Worm (Caenorhabditis elegans) whole organism, L1 larva: ENCODE measurements around the gene Y39G8B.10.
A peak's percentile ranks its signal among the peaks of the same experiment; 100 is the strongest.

ENCODE experiments used
- C04F5.9 ChIP-seq: sonication (generic microtip); optimal IDR thresholded peaks from 2 replicates; lab custom pipeline; 2016; ENCODE audit warnings: missing genetic modification characterization, missing compliant biosample characterization
- C16A3.4 ChIP-seq: fragments of 150-350 bp; optimal IDR thresholded peaks from 2 replicates; lab custom pipeline; 2014; ENCODE audit warnings: missing biosample characterization, missing genetic modification characterization
- C34B4.2 ChIP-seq: sonication (generic microtip); optimal IDR thresholded peaks from 2 replicates; lab custom pipeline; 2017; ENCODE audit warnings: mild to moderate bottlenecking, missing genetic modification characterization, missing compliant biosample characterization
- blmp-1 ChIP-seq: fragments of 150-350 bp; optimal IDR thresholded peaks from 2 replicates; lab custom pipeline; 2014; ENCODE audit warnings: missing biosample characterization, missing genetic modification characterization
- ceh-63 ChIP-seq: fragments of 200-800 bp; sonication (Bioruptor generic); optimal IDR thresholded peaks from 2 replicates; lab custom pipeline; 2018; ENCODE audit warnings: mild to moderate bottlenecking, missing genetic modification characterization, missing compliant biosample characterization
- ceh-8 ChIP-seq: fragments of 200-800 bp; sonication (Bioruptor generic); optimal IDR thresholded peaks from 2 replicates; lab custom pipeline; 2018; ENCODE audit warnings: mild to moderate bottlenecking, missing genetic modification characterization, moderate library complexity, missing compliant biosample characterization
- ceh-82 ChIP-seq, 3 experiments: fragments of 150-350 bp in 1 of 3; sonication (generic microtip) in 2 of 3; optimal IDR thresholded peaks; 2 replicates each; lab custom pipeline; 2014 to 2017; ENCODE audit warnings: missing biosample characterization in 3 of 3, missing genetic modification characterization in 3 of 3
- ceh-90 ChIP-seq: sonication (generic microtip); optimal IDR thresholded peaks from 2 replicates; lab custom pipeline; 2016; ENCODE audit warnings: missing genetic modification characterization, missing compliant biosample characterization
- ces-1 ChIP-seq: fragments of 150-350 bp; optimal IDR thresholded peaks from 2 replicates; lab custom pipeline; 2014; ENCODE audit warnings: missing biosample characterization, missing genetic modification reagents, missing genetic modification characterization
- dpl-1 ChIP-seq, 3 experiments: fragments of 150-350 bp in 2 of 3; sonication (generic microtip) in 1 of 3; optimal IDR thresholded peaks; 2 replicates each; lab custom pipeline; 2014 to 2017; ENCODE audit warnings: missing biosample characterization in 3 of 3, missing genetic modification characterization in 3 of 3, missing genetic modification reagents in 3 of 3
- dsc-1 ChIP-seq: sonication (generic microtip); optimal IDR thresholded peaks from 2 replicates; lab custom pipeline; 2016; ENCODE audit warnings: mild to moderate bottlenecking, missing genetic modification characterization, missing compliant biosample characterization
- efl-1 ChIP-seq, 4 experiments: fragments of 150-350 bp; optimal IDR thresholded peaks in 3 of 4; peaks in 1 of 4; 1 replicate in 1 of 4; 2 replicates in 3 of 4; lab custom pipeline; 2014; ENCODE audit warnings: missing biosample characterization in 2 of 4, missing genetic modification characterization in 2 of 4, missing genetic modification reagents in 2 of 4
- efl-3 ChIP-seq: fragments of 200-800 bp; sonication (Bioruptor generic); optimal IDR thresholded peaks from 2 replicates; lab custom pipeline; 2018; ENCODE audit warnings: mild to moderate bottlenecking, missing genetic modification characterization, missing compliant biosample characterization
- egl-13 ChIP-seq: sonication (generic microtip); optimal IDR thresholded peaks from 2 replicates; lab custom pipeline; 2016; ENCODE audit warnings: missing genotype, missing genetic modification reagents, missing genetic modification characterization, missing compliant biosample characterization
- egl-27 ChIP-seq, 2 experiments: fragments of 150-350 bp in 1 of 2; sonication (generic microtip); optimal IDR thresholded peaks; 3 replicates each; lab custom pipeline; 2017 to 2018; ENCODE audit warnings: missing biosample characterization in 2 of 2, missing genetic modification characterization in 2 of 2, missing genetic modification reagents in 2 of 2
- elt-2 ChIP-seq: sonication (generic microtip); optimal IDR thresholded peaks from 2 replicates; lab custom pipeline; 2016; ENCODE audit warnings: missing genetic modification characterization, mild to moderate bottlenecking, inconsistent platforms, missing compliant biosample characterization, missing genetic modification reagents
- elt-3 ChIP-seq, 6 experiments: fragments of 150-350 bp in 1 of 6; sonication (generic microtip); optimal IDR thresholded peaks; 2 replicates each; lab custom pipeline; 2017 to 2018; ENCODE audit warnings: missing biosample characterization in 6 of 6, missing genetic modification characterization in 6 of 6, inconsistent platforms in 1 of 6
- ets-5 ChIP-seq: fragments of 200-800 bp; sonication (Bioruptor generic); IDR thresholded peaks from 2 replicates; pipeline ENCODE4 v1.3.6; 2022; ENCODE audit warnings: missing genetic modification characterization, missing compliant biosample characterization
- fkh-10 ChIP-seq: sonication (generic microtip); optimal IDR thresholded peaks from 2 replicates; lab custom pipeline; 2017; ENCODE audit warnings: missing biosample characterization, missing genetic modification reagents, missing genetic modification characterization
- fkh-8 ChIP-seq: sonication (generic microtip); optimal IDR thresholded peaks from 2 replicates; lab custom pipeline; 2016; ENCODE audit warnings: mild to moderate bottlenecking, missing genetic modification characterization, missing compliant biosample characterization
- hlh-17 ChIP-seq: fragments of 200-800 bp; sonication (Bioruptor generic); optimal IDR thresholded peaks from 2 replicates; lab custom pipeline; 2018; ENCODE audit warnings: missing genetic modification characterization, mild to moderate bottlenecking, missing compliant biosample characterization, moderate library complexity, borderline replicate concordance
- jun-1 ChIP-seq: fragments of 150-350 bp; optimal IDR thresholded peaks from 2 replicates; lab custom pipeline; 2014; ENCODE audit warnings: missing biosample characterization, missing genetic modification reagents, missing genetic modification characterization
- lin-14 ChIP-seq: fragments of 200-800 bp; sonication (Bioruptor generic); optimal IDR thresholded peaks from 2 replicates; lab custom pipeline; 2018; ENCODE audit warnings: mild to moderate bottlenecking, missing genetic modification characterization, moderate library complexity, missing compliant biosample characterization
- lin-39 ChIP-seq: fragments of 150-350 bp; optimal IDR thresholded peaks from 2 replicates; lab custom pipeline; 2014; ENCODE audit warnings: missing biosample characterization, missing genetic modification reagents, missing genetic modification characterization
- lsy-2 ChIP-seq, 2 experiments: fragments of 150-350 bp; optimal IDR thresholded peaks; 2 replicates each; lab custom pipeline; 2014; ENCODE audit warnings: missing biosample characterization in 2 of 2, missing genetic modification characterization in 2 of 2
- nhr-11 ChIP-seq: fragments of 150-350 bp; optimal IDR thresholded peaks from 2 replicates; lab custom pipeline; 2014; ENCODE audit warnings: missing biosample characterization, missing genetic modification characterization
- nhr-20 ChIP-seq: sonication (generic microtip); optimal IDR thresholded peaks from 2 replicates; lab custom pipeline; 2016; ENCODE audit warnings: mild to moderate bottlenecking, missing genetic modification characterization, missing compliant biosample characterization
- nhr-237 ChIP-seq: fragments of 150-350 bp; optimal IDR thresholded peaks from 2 replicates; lab custom pipeline; 2014; ENCODE audit warnings: missing biosample characterization, missing genetic modification characterization
- nhr-28 ChIP-seq: fragments of 150-350 bp; optimal IDR thresholded peaks from 2 replicates; lab custom pipeline; 2014; ENCODE audit warnings: missing biosample characterization, missing genetic modification characterization
- nhr-47 ChIP-seq: sonication (generic microtip); optimal IDR thresholded peaks from 2 replicates; lab custom pipeline; 2016; ENCODE audit warnings: mild to moderate bottlenecking, missing genetic modification characterization, moderate library complexity, missing compliant biosample characterization
- nhr-71 ChIP-seq: sonication (generic microtip); optimal IDR thresholded peaks from 2 replicates; lab custom pipeline; 2016; ENCODE audit warnings: mild to moderate bottlenecking, missing genetic modification characterization, moderate library complexity, missing compliant biosample characterization
- nhr-76 ChIP-seq: sonication (generic microtip); optimal IDR thresholded peaks from 2 replicates; lab custom pipeline; 2017; ENCODE audit warnings: missing biosample characterization, missing genetic modification characterization
- nhr-90 ChIP-seq: sonication (generic microtip); optimal IDR thresholded peaks from 2 replicates; lab custom pipeline; 2016; ENCODE audit warnings: mild to moderate bottlenecking, missing genetic modification characterization, missing compliant biosample characterization; ENCODE audit not compliant: poor library complexity
- pax-3 ChIP-seq: fragments of 200-800 bp; sonication (Bioruptor generic); optimal IDR thresholded peaks from 2 replicates; lab custom pipeline; 2018; ENCODE audit warnings: mild to moderate bottlenecking, missing genetic modification characterization, moderate library complexity, missing compliant biosample characterization
- pqm-1 ChIP-seq: sonication (generic microtip); optimal IDR thresholded peaks from 3 replicates; lab custom pipeline; 2017; ENCODE audit warnings: missing biosample characterization, missing genetic modification characterization
- skn-1 ChIP-seq: fragments of 150-350 bp; optimal IDR thresholded peaks from 2 replicates; lab custom pipeline; 2014; ENCODE audit warnings: missing biosample characterization, missing genetic modification characterization
- snpc-4 ChIP-seq: fragments of 150-350 bp; optimal IDR thresholded peaks from 2 replicates; lab custom pipeline; 2014; ENCODE audit warnings: missing biosample characterization, missing genetic modification characterization
- sox-4 ChIP-seq: sonication (generic microtip); optimal IDR thresholded peaks from 2 replicates; lab custom pipeline; 2016; ENCODE audit warnings: missing genetic modification characterization, missing compliant biosample characterization
- sup-37 ChIP-seq: fragments of 200-800 bp; sonication (Bioruptor generic); optimal IDR thresholded peaks from 2 replicates; lab custom pipeline; 2018; ENCODE audit warnings: mild to moderate bottlenecking, missing genetic modification characterization, missing compliant biosample characterization
- swsn-7 ChIP-seq: sonication (generic microtip); optimal IDR thresholded peaks from 2 replicates; lab custom pipeline; 2016; ENCODE audit warnings: missing genetic modification characterization, missing compliant biosample characterization
- vab-15 ChIP-seq: sonication (generic microtip); optimal IDR thresholded peaks from 2 replicates; lab custom pipeline; 2017; ENCODE audit warnings: missing genotype, mild to moderate bottlenecking, missing genetic modification characterization, missing compliant biosample characterization
- xbp-1 ChIP-seq: sonication (generic microtip); optimal IDR thresholded peaks from 2 replicates; lab custom pipeline; 2016; ENCODE audit warnings: missing genetic modification characterization, missing compliant biosample characterization
- zag-1 ChIP-seq: fragments of 150-350 bp; optimal IDR thresholded peaks from 2 replicates; lab custom pipeline; 2014; ENCODE audit warnings: missing biosample characterization, missing genetic modification characterization
- ztf-4 ChIP-seq: fragments of 150-350 bp; optimal IDR thresholded peaks from 2 replicates; lab custom pipeline; 2014; ENCODE audit warnings: missing biosample characterization, missing genetic modification characterization

Gene Y39G8B.10

ce11 chrII:13972199-13972598 is 10.7 kb downstream of the Y39G8B.10 start:
- TF ChIP-seq ets-5 (GFP tag; lab: Robert Waterston, UW) = no peak
- no peak for TF ChIP-seq ceh-90 (tag; lab: Kevin White, UChicago)
- TF ChIP-seq dpl-1 (GFP tag; optimal IDR thresholded peaks at IDR 0.05; lab: Kevin White, UChicago) = no peak
- no peak for TF ChIP-seq fkh-8 (tag; lab: Kevin White, UChicago)
- TF ChIP-seq nhr-237 (tag; lab: Kevin White, UChicago) = no peak
- no peak for TF ChIP-seq nhr-76 (tag; lab: Kevin White, UChicago)
- TF ChIP-seq zag-1 (tag; lab: Kevin White, UChicago) = no peak
- no peak for TF ChIP-seq pqm-1 (tag; lab: Kevin White, UChicago)
- no peak for TF ChIP-seq egl-13 (tag; lab: Kevin White, UChicago)
- TF ChIP-seq xbp-1 (tag; lab: Kevin White, UChicago) = no peak
- no peak for TF ChIP-seq sup-37 (GFP tag; lab: Kevin White, UChicago)
- no peak for TF ChIP-seq nhr-20 (tag; lab: Kevin White, UChicago)
- TF ChIP-seq C16A3.4 = no peak
- no peak for TF ChIP-seq vab-15 (tag; lab: Kevin White, UChicago)
- no peak for TF ChIP-seq pax-3 (tag; lab: Kevin White, UChicago)
- TF ChIP-seq nhr-11 (tag; lab: Kevin White, UChicago) = no peak
- TF ChIP-seq ces-1 (GFP tag; lab: Kevin White, UChicago) = no peak
- TF ChIP-seq nhr-90 (tag; lab: Kevin White, UChicago) = no peak
- no peak for TF ChIP-seq dsc-1 (tag; lab: Kevin White, UChicago)
- TF ChIP-seq jun-1 = no peak

- TF ChIP-seq ceh-8 (GFP tag; lab: Kevin White, UChicago) (no peak), lsy-2 (tag; optimal IDR thresholded peaks at IDR 0.05; lab: Kevin White, UChicago) (no peak), efl-1 (optimal IDR thresholded peaks at IDR 0.05; lab: Kevin White, UChicago) (no peak), efl-1 (GFP tag; optimal IDR thresholded peaks at IDR 0.05 in 1 of 2; lab: Kevin White, UChicago) (peak in 1 of 2 experiments; percentile 48)
These were observed 13.9 kb downstream of the Y39G8B.10 start, which contains the start of gene sre-43 for ce11 chrII:13968979-13969378. Gene sre-43, minus strand, starts transcription at chrII:13969079.

- TF ChIP-seq blmp-1 = no peak
- TF ChIP-seq lin-14 (GFP tag; lab: Kevin White, UChicago) = no peak
- no peak for TF ChIP-seq ceh-63
- no peak for TF ChIP-seq elt-2
These were observed 16.7 kb downstream of the Y39G8B.10 start, which contains the start of gene W07G1.7 for ce11 chrII:13966242-13966641. Gene W07G1.7, minus strand, starts transcription at chrII:13966342.

ce11 chrII:13964325-13964724 is 18.6 kb downstream of the Y39G8B.10 start:
- TF ChIP-seq dpl-1 (GFP tag; optimal IDR thresholded peaks at IDR 0.05; lab: Kevin White, UChicago) = no peak
- no peak for TF ChIP-seq snpc-4
- TF ChIP-seq nhr-47 (tag; lab: Kevin White, UChicago) = peak; percentile 26
- TF ChIP-seq elt-2 = no peak
- peak; percentile 17 for TF ChIP-seq ceh-8 (GFP tag; lab: Kevin White, UChicago)
- peak; percentile 87 for TF ChIP-seq fkh-8 (tag; lab: Kevin White, UChicago)
- no peak for TF ChIP-seq blmp-1
- TF ChIP-seq nhr-90 (tag; lab: Kevin White, UChicago) = no peak
- TF ChIP-seq jun-1 = peak; percentile 12
- TF ChIP-seq xbp-1 (tag; lab: Kevin White, UChicago) = no peak
- no peak for TF ChIP-seq vab-15 (tag; lab: Kevin White, UChicago)
- no peak for TF ChIP-seq hlh-17 (GFP tag; lab: Kevin White, UChicago)
- TF ChIP-seq nhr-71 (tag; lab: Kevin White, UChicago) = peak; percentile 49
- TF ChIP-seq nhr-28 (tag; lab: Kevin White, UChicago) = no peak
- peak; percentile 67 for TF ChIP-seq dsc-1 (tag; lab: Kevin White, UChicago)
- no peak for TF ChIP-seq ztf-4
- no peak for TF ChIP-seq ceh-82 (tag; optimal IDR thresholded peaks at IDR 0.05; lab: Kevin White, UChicago)
- TF ChIP-seq lin-39 (tag; lab: Kevin White, UChicago) = no peak
- no peak for TF ChIP-seq efl-3 (GFP tag; lab: Kevin White, UChicago)
- TF ChIP-seq swsn-7 (tag; lab: Kevin White, UChicago) = peak; percentile 7
- peak; percentile 2 for TF ChIP-seq nhr-20 (tag; lab: Kevin White, UChicago)
- no peak for TF ChIP-seq sox-4 (tag; lab: Kevin White, UChicago)
- no peak for TF ChIP-seq C04F5.9 (tag; lab: Kevin White, UChicago)
- peak; percentile 15 for TF ChIP-seq fkh-10
- no peak for TF ChIP-seq egl-13 (tag; lab: Kevin White, UChicago)
- no peak for TF ChIP-seq C16A3.4
- TF ChIP-seq C34B4.2 = no peak
- no peak for TF ChIP-seq skn-1 (tag; lab: Kevin White, UChicago)
- no peak for TF ChIP-seq lin-14 (GFP tag; lab: Kevin White, UChicago)
- no peak for TF ChIP-seq elt-3 (tag; optimal IDR thresholded peaks at IDR 0.05; lab: Kevin White, UChicago)
- TF ChIP-seq pax-3 (tag; lab: Kevin White, UChicago) = no peak
- TF ChIP-seq egl-27 (tag; optimal IDR thresholded peaks at IDR 0.05; lab: Kevin White, UChicago) = no peak
- no peak for TF ChIP-seq nhr-11 (tag; lab: Kevin White, UChicago)
